Worm (Caenorhabditis elegans) whole organism, L2 larva: Measurements from ENCODE around the gene dpy-2.

Source experiments
- F13H6.1 ChIP-seq: sonication (generic microtip); optimal IDR thresholded peaks from 2 replicates; lab custom pipeline; 2016; ENCODE audit warnings: missing genetic modification characterization, missing compliant biosample characterization
- mdl-1 ChIP-seq, 2 experiments: fragments of 150-350 bp in 1 of 2; sonication (generic microtip) in 1 of 2; optimal IDR thresholded peaks; 2 replicates each; lab custom pipeline; 2017; ENCODE audit warnings: missing biosample characterization in 2 of 2, missing genetic modification characterization in 2 of 2
- nhr-25 ChIP-seq: fragments of 150-350 bp; sonication (generic microtip); optimal IDR thresholded peaks from 3 replicates; lab custom pipeline; 2014; ENCODE audit warnings: missing biosample characterization, missing genetic modification characterization

DNA sequence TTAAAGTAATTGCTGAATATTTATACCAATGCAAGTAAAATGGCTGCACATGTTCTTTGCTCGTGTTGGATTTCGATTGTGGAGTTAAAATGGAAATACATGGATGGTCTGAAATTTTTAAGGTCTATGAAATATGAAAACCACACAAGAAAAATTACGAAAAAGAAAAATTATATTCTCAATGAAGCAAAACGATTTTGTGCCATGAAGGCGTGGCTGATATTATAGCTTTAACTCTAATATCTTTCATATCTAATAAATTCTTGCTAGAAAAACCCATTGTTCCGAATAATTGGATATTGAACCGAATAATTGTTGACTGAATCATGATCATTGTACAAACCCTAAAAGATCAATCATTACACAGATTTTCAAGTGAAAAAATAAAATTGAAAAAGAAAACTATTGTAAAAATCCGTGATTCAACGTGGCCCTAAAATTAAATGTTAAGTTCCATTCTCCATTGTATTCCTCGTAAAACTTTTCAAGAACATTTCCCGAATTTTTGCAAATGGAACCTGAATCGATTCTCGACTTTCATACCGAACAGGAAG lies 40.7 kb downstream of the dpy-2 start, which contains the start of the genes srx-95 and fis-1:
- TF ChIP-seq nhr-25, result no peak
- TF ChIP-seq F13H6.1, result no peak
- TF ChIP-seq mdl-1 (tag; optimal IDR thresholded peaks at IDR 0.05; lab: Kevin White, UChicago), result no peak
